Fruit fly (Drosophila melanogaster): ENCODE results near the gene Cyt-c-d.

dm6 chr2L:16764480-16764879 is 48.8 kb downstream of the Cyt-c-d start:
- TF ChIP-seq CG9948 (tag; optimal IDR thresholded peaks at IDR 0.05) (no peak), Pif1A (GFP tag; optimal IDR thresholded peaks at IDR 0.05) (no peak), gl (tag; optimal IDR thresholded peaks at IDR 0.05) (no peak), CG8159 (tag; optimal IDR thresholded peaks at IDR 0.05) (no peak), CG12605 (GFP tag; IDR thresholded peaks at IDR 0.05) (no peak), CG15710 (tag; optimal IDR thresholded peaks at IDR 0.05) (no peak), CG17806 (tag; optimal IDR thresholded peaks at IDR 0.05) (no peak), fd96Ca (GFP tag; IDR thresholded peaks at IDR 0.05) (no peak), rn (GFP tag; IDR thresholded peaks at IDR 0.05) (no peak), EcR (GFP tag; optimal IDR thresholded peaks at IDR 0.05) (no peak), Ets98B (GFP tag; IDR thresholded peaks at IDR 0.05) (no peak)

All from whole organism, pupa.